Fruit fly (Drosophila melanogaster): ENCODE measurements around the gene Usp47.

Usp47 gene

DNA sequence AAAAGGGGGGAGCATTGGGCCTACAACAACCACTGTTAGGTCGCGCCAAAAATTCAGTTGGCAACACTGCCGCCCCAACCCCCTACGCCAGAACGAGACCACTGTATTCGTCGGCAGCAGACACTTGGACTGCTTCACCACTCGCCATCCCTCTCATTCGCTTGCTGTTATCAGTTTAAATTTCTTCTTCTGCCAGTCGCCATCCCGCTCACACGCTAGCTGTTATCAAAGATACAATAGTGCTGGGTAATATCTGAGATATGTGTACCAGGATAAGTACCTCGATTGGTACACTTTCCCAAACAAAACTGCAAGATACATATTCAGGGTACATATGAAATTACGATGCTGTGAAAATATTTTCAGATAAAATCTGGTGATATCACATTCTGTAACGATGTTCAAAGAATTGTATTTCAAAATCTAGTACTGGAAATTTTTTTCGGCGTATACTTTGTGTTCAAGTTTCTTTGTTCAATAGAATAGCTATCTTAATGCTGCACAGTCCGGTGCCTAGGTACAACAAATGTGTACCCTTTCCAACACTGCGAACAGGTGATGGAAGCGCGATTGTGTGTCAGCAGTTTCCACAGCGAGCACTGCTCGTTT, 18.1 kb downstream of the Usp47 start (continued):
- TF ChIP-seq Xrp1 (GFP tag; IDR thresholded peaks at IDR 0.05) = peak; percentile 82
- TF ChIP-seq Dfd (GFP tag; optimal IDR thresholded peaks at IDR 0.05) = no peak
- TF ChIP-seq CG13296 (GFP tag; optimal IDR thresholded peaks at IDR 0.05) = peak; percentile 88
- TF ChIP-seq CG3847 (GFP tag; IDR thresholded peaks at IDR 0.05) = peak; percentile 70
- TF ChIP-seq CG10431 (GFP tag; optimal IDR thresholded peaks at IDR 0.05) = peak; percentile 58
- peak; percentile 53; the same call in 1 of the 2 replicates for TF ChIP-seq al (GFP tag; IDR thresholded peaks at IDR 0.05)
- TF ChIP-seq nau (GFP tag; optimal IDR thresholded peaks at IDR 0.05) = no peak
- peak; percentile 85 for TF ChIP-seq Atf-2 (GFP tag; optimal IDR thresholded peaks at IDR 0.05)
- TF ChIP-seq CG18764 (GFP tag; optimal IDR thresholded peaks at IDR 0.05) = peak; percentile 60
- peak; percentile 52 for TF ChIP-seq bbx (GFP tag; IDR thresholded peaks at IDR 0.05; ENCODE audit: partially characterized antibody)
- TF ChIP-seq CG8944 (GFP tag; optimal IDR thresholded peaks at IDR 0.05) = peak; percentile 77
- peak; percentile 85 for TF ChIP-seq CG12155 (GFP tag; optimal IDR thresholded peaks at IDR 0.05)
- peak; percentile 59 for TF ChIP-seq CG12942 (GFP tag; optimal IDR thresholded peaks at IDR 0.05)
- TF ChIP-seq bigmax (GFP tag; optimal IDR thresholded peaks at IDR 0.05) = peak; percentile 15
- no peak for TF ChIP-seq sna (GFP tag; IDR thresholded peaks at IDR 0.05; ENCODE audit: partially characterized antibody)
- TF ChIP-seq CG4730 (GFP tag; IDR thresholded peaks at IDR 0.05) = peak; percentile 31; the same call in 1 of the 2 replicates
- TF ChIP-seq CG33213 (GFP tag; optimal IDR thresholded peaks at IDR 0.05) = peak; percentile 65
- TF ChIP-seq Doc2 (GFP tag; IDR thresholded peaks at IDR 0.05) = no peak
- peak; percentile 54 for TF ChIP-seq HLH3B (GFP tag; IDR thresholded peaks at IDR 0.05)
- TF ChIP-seq CG9437 (GFP tag; optimal IDR thresholded peaks at IDR 0.05) = peak; percentile 80
- TF ChIP-seq CG12391 (tag; optimal IDR thresholded peaks at IDR 0.05) = peak; percentile 89
- TF ChIP-seq her (GFP tag; optimal IDR thresholded peaks at IDR 0.05) = peak; percentile 86
- peak; percentile 48; the same call in 2 of the 3 replicates for TF ChIP-seq Opbp (GFP tag; IDR thresholded peaks at IDR 0.05; ENCODE audit: partially characterized antibody)
- TF ChIP-seq CG12236 (GFP tag; optimal IDR thresholded peaks at IDR 0.05) = peak; percentile 76
- TF ChIP-seq wor (GFP tag; IDR thresholded peaks at IDR 0.05) = peak; percentile 50
- peak; percentile 81 for TF ChIP-seq CG16863 (GFP tag; optimal IDR thresholded peaks at IDR 0.05)
- peak; percentile 81 for TF ChIP-seq dysf (GFP tag; IDR thresholded peaks at IDR 0.05)
- TF ChIP-seq eyg (GFP tag; optimal IDR thresholded peaks at IDR 0.05) = peak; percentile 68
- no peak for TF ChIP-seq dati (GFP tag; IDR thresholded peaks at IDR 0.05)
- TF ChIP-seq CG5953 (GFP tag; IDR thresholded peaks at IDR 0.05) = peak; percentile 31; the same call in 1 of the 2 replicates
- TF ChIP-seq CG15696 (tag; optimal IDR thresholded peaks at IDR 0.05) = peak; percentile 84
- peak; percentile 91 for TF ChIP-seq CG4328 (GFP tag; optimal IDR thresholded peaks at IDR 0.05)
- TF ChIP-seq seq (GFP tag; IDR thresholded peaks at IDR 0.05) = no peak
- TF ChIP-seq CG16815 (GFP tag; optimal IDR thresholded peaks at IDR 0.05) = peak; percentile 71
- TF ChIP-seq ranshi (GFP tag; IDR thresholded peaks at IDR 0.05) = peak; percentile 56; the same call in 1 of the 2 replicates
- TF ChIP-seq CG5245 (GFP tag; optimal IDR thresholded peaks at IDR 0.05) = peak; percentile 46
- no peak for TF ChIP-seq Hr39 (optimal IDR thresholded peaks at IDR 0.05)
- peak; percentile 38 for TF ChIP-seq jing (GFP tag; optimal IDR thresholded peaks at IDR 0.05)
- peak; percentile 87 for TF ChIP-seq B-H2 (GFP tag; optimal IDR thresholded peaks at IDR 0.05)
- peak; percentile 83 for TF ChIP-seq maf-S (GFP tag; optimal IDR thresholded peaks at IDR 0.05)
- TF ChIP-seq Blimp-1 (GFP tag; optimal IDR thresholded peaks at IDR 0.05) = no peak
- peak; percentile 70 for TF ChIP-seq tgo (GFP tag; IDR thresholded peaks at IDR 0.05)
- peak; percentile 94 for TF ChIP-seq CG10543 (GFP tag; optimal IDR thresholded peaks at IDR 0.05)
- no peak for TF ChIP-seq ato (GFP tag; IDR thresholded peaks at IDR 0.05; ENCODE audit: partially characterized antibody)
- TF ChIP-seq CG10565 (GFP tag; optimal IDR thresholded peaks at IDR 0.05) = peak; percentile 65
- peak; percentile 71 for TF ChIP-seq HLHmδ (GFP tag; optimal IDR thresholded peaks at IDR 0.05)
- no peak for TF ChIP-seq CG11085 (GFP tag; IDR thresholded peaks at IDR 0.05)
- no peak for TF ChIP-seq tll (GFP tag; optimal IDR thresholded peaks at IDR 0.05)
- TF ChIP-seq danr (GFP tag; IDR thresholded peaks at IDR 0.05) = peak; percentile 27; the same call in 1 of the 2 replicates
- TF ChIP-seq CG8388 (GFP tag; optimal IDR thresholded peaks at IDR 0.05) = peak; percentile 72

Measured in whole organism, embryonic.